Fruit fly (Drosophila melanogaster) whole organism, pupa: Measurements from ENCODE around the gene gammaTub37C.

Experiments used
- CG10348 ChIP-seq: fragments of 200-800 bp; sonication (Bioruptor generic); IDR thresholded peaks from 2 replicates; pipeline ENCODE4 v1.3.6; 2022; ENCODE audit warnings: missing biosample characterization, missing genetic modification characterization
- CG14655 ChIP-seq: fragments of 200-800 bp; sonication (Bioruptor generic); optimal IDR thresholded peaks from 3 replicates; lab custom pipeline; 2017; ENCODE audit warnings: mild to moderate bottlenecking, missing biosample characterization, missing genetic modification reagents, missing genetic modification characterization
- CG17806 ChIP-seq: fragments of 200-800 bp; sonication (Bioruptor generic); optimal IDR thresholded peaks from 2 replicates; lab custom pipeline; 2018; ENCODE audit warnings: missing biosample characterization, mild to moderate bottlenecking, missing genetic modification characterization, moderate library complexity
- CG34367 ChIP-seq: fragments of 200-800 bp; sonication (Bioruptor generic); optimal IDR thresholded peaks from 2 replicates; lab custom pipeline; 2018; ENCODE audit warnings: missing biosample characterization, mild to moderate bottlenecking, missing genetic modification characterization
- CG4496 ChIP-seq: fragments of 200-800 bp; sonication (Bioruptor generic); IDR thresholded peaks from 3 replicates; pipeline ENCODE4 v1.3.6; 2022; ENCODE audit warnings: missing biosample characterization, missing genetic modification characterization
- CG8159 ChIP-seq: fragments of 200-800 bp; sonication (Bioruptor generic); optimal IDR thresholded peaks from 3 replicates; lab custom pipeline; 2018; ENCODE audit warnings: missing biosample characterization, mild to moderate bottlenecking, missing genetic modification characterization, moderate library complexity
- CG8301 ChIP-seq: fragments of 200-800 bp; sonication (Bioruptor generic); optimal IDR thresholded peaks from 2 replicates; lab custom pipeline; 2018; ENCODE audit warnings: missing biosample characterization, mild to moderate bottlenecking, missing genetic modification characterization
- D1 ChIP-seq: fragments of 200-800 bp; sonication (Bioruptor generic); optimal IDR thresholded peaks from 2 replicates; lab custom pipeline; 2018; ENCODE audit warnings: missing biosample characterization, mild to moderate bottlenecking, missing genetic modification characterization, moderate library complexity
- EcR ChIP-seq: fragments of 200-800 bp; sonication (Bioruptor generic); optimal IDR thresholded peaks from 3 replicates; lab custom pipeline; 2019; ENCODE audit warnings: missing biosample characterization, missing genetic modification characterization, mild to moderate bottlenecking, moderate library complexity, missing genetic modification reagents
- Ets98B ChIP-seq: fragments of 200-800 bp; sonication (Bioruptor generic); IDR thresholded peaks from 2 replicates; pipeline ENCODE4 v1.3.6; 2022; ENCODE audit warnings: missing biosample characterization, missing genetic modification characterization
- Pif1A ChIP-seq: fragments of 200-800 bp; sonication (Bioruptor generic); optimal IDR thresholded peaks from 3 replicates; lab custom pipeline; 2016; ENCODE audit warnings: missing biosample characterization, missing genetic modification characterization
- Pif1B ChIP-seq: fragments of 200-800 bp; sonication (Bioruptor generic); optimal IDR thresholded peaks from 3 replicates; lab custom pipeline; 2016; ENCODE audit warnings: missing biosample characterization, missing genetic modification characterization
- fd96Ca ChIP-seq: fragments of 200-800 bp; sonication (Bioruptor generic); IDR thresholded peaks from 3 replicates; pipeline ENCODE4 v1.3.6; 2022; ENCODE audit warnings: missing biosample characterization, missing genetic modification characterization
- gl ChIP-seq: fragments of 200-800 bp; sonication (Bioruptor generic); optimal IDR thresholded peaks from 2 replicates; lab custom pipeline; 2018; ENCODE audit warnings: missing biosample characterization, mild to moderate bottlenecking, missing genetic modification characterization

DNA sequence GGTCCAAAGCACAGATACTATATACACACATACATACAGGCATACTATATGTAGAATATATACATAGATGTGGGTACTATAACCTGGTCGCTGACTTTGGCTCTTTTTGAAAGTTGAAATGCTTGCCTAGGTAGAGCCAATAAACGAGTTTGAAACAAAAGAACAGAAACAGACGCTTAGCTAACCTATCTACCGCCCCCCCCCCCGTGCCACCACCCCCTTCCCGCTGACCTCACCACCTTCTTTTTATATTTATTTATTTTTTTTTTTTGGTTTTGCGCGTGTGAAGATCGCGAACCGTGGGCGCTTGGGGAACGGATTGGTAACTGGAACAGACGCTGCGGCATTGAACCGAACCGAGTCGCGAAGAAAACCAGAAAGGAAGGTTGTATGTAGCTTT lies 41.4 kb downstream of the gammaTub37C start:
- TF ChIP-seq CG8301 (tag; lab: Kevin White, UChicago) (no peak), gl (tag; lab: Kevin White, UChicago) (peak; percentile 59), D1 (tag; lab: Kevin White, UChicago) (no peak), EcR (peak; percentile 80), CG4496 (GFP tag; lab: Robert Waterston, UW) (peak; percentile 55; the same call in 2 of the 3 replicates), CG17806 (tag; lab: Kevin White, UChicago) (peak; percentile 0), CG8159 (peak; percentile 38), Pif1B (GFP tag; lab: Kevin White, UChicago) (no peak), CG14655 (GFP tag; lab: Kevin White, UChicago) (peak; percentile 26), CG34367 (tag; lab: Kevin White, UChicago) (no peak), fd96Ca (GFP tag; lab: Robert Waterston, UW) (peak; percentile 60; the same call in 2 of the 3 replicates), Pif1A (GFP tag; lab: Kevin White, UChicago) (no peak), CG10348 (GFP tag; lab: Robert Waterston, UW) (no peak), Ets98B (GFP tag; lab: Robert Waterston, UW) (no peak)
